Worm (Caenorhabditis elegans): Measurements from ENCODE around the gene cyp-33B1.

- TF ChIP-seq mep-1 (tag; optimal IDR thresholded peaks at IDR 0.05) (no peak), sptf-1 (tag; optimal IDR thresholded peaks at IDR 0.05) (no peak), nhr-28 (tag; optimal IDR thresholded peaks at IDR 0.05) (no peak), nhr-237 (tag; optimal IDR thresholded peaks at IDR 0.05) (no peak), nhr-12 (tag; optimal IDR thresholded peaks at IDR 0.05) (no peak), pha-4 (tag; optimal IDR thresholded peaks at IDR 0.05) (no peak), ztf-11 (tag; optimal IDR thresholded peaks at IDR 0.05) (no peak), elt-1 (tag; optimal IDR thresholded peaks at IDR 0.05; ENCODE audit: borderline replicate concordance, insufficient read depth) (no peak)
Observed at ce11 chrV:9082350-9082749, 41.2 kb downstream of the cyp-33B1 start.

All from whole organism, mixed stage, embryonic.